Worm (Caenorhabditis elegans) whole organism, L1 larva: ENCODE measurements around the gene lgc-25.

Experiments
- C16A3.4 ChIP-seq: fragments of 150-350 bp; optimal IDR thresholded peaks from 2 replicates; lab custom pipeline; 2014; ENCODE audit warnings: missing biosample characterization, missing genetic modification characterization
- C34B4.2 ChIP-seq: sonication (generic microtip); optimal IDR thresholded peaks from 2 replicates; lab custom pipeline; 2017; ENCODE audit warnings: mild to moderate bottlenecking, missing genetic modification characterization, missing compliant biosample characterization
- F16B12.6 ChIP-seq: fragments of 150-350 bp; optimal IDR thresholded peaks from 2 replicates; lab custom pipeline; 2014; ENCODE audit warnings: missing biosample characterization, missing genetic modification characterization
- aha-1 ChIP-seq: fragments of 150-350 bp; optimal IDR thresholded peaks from 2 replicates; lab custom pipeline; 2014; ENCODE audit warnings: missing biosample characterization, missing genetic modification characterization
- ama-1 ChIP-seq: fragments of 150-350 bp; optimal IDR thresholded peaks from 2 replicates; lab custom pipeline; 2014
- blmp-1 ChIP-seq: fragments of 150-350 bp; optimal IDR thresholded peaks from 2 replicates; lab custom pipeline; 2014; ENCODE audit warnings: missing biosample characterization, missing genetic modification characterization
- ceh-63 ChIP-seq: fragments of 200-800 bp; sonication (Bioruptor generic); optimal IDR thresholded peaks from 2 replicates; lab custom pipeline; 2018; ENCODE audit warnings: mild to moderate bottlenecking, missing genetic modification characterization, missing compliant biosample characterization
- ceh-88 ChIP-seq: fragments of 200-800 bp; sonication (Bioruptor generic); IDR thresholded peaks from 2 replicates; pipeline ENCODE4 v1.3.6; 2022; ENCODE audit warnings: missing genetic modification characterization, missing compliant biosample characterization
- ceh-90 ChIP-seq: sonication (generic microtip); optimal IDR thresholded peaks from 2 replicates; lab custom pipeline; 2016; ENCODE audit warnings: missing genetic modification characterization, missing compliant biosample characterization
- dsc-1 ChIP-seq: sonication (generic microtip); optimal IDR thresholded peaks from 2 replicates; lab custom pipeline; 2016; ENCODE audit warnings: mild to moderate bottlenecking, missing genetic modification characterization, missing compliant biosample characterization
- efl-1 ChIP-seq, 4 experiments: fragments of 150-350 bp; optimal IDR thresholded peaks in 3 of 4; peaks in 1 of 4; 1 replicate in 1 of 4; 2 replicates in 3 of 4; lab custom pipeline; 2014; ENCODE audit warnings: missing biosample characterization in 2 of 4, missing genetic modification characterization in 2 of 4, missing genetic modification reagents in 2 of 4
- egl-13 ChIP-seq: sonication (generic microtip); optimal IDR thresholded peaks from 2 replicates; lab custom pipeline; 2016; ENCODE audit warnings: missing genotype, missing genetic modification reagents, missing genetic modification characterization, missing compliant biosample characterization
- egl-27 ChIP-seq, 2 experiments: fragments of 150-350 bp in 1 of 2; sonication (generic microtip); optimal IDR thresholded peaks; 3 replicates each; lab custom pipeline; 2017 to 2018; ENCODE audit warnings: missing biosample characterization in 2 of 2, missing genetic modification characterization in 2 of 2, missing genetic modification reagents in 2 of 2
- elt-2 ChIP-seq: sonication (generic microtip); optimal IDR thresholded peaks from 2 replicates; lab custom pipeline; 2016; ENCODE audit warnings: missing genetic modification characterization, mild to moderate bottlenecking, inconsistent platforms, missing compliant biosample characterization, missing genetic modification reagents
- ets-5 ChIP-seq: fragments of 200-800 bp; sonication (Bioruptor generic); IDR thresholded peaks from 2 replicates; pipeline ENCODE4 v1.3.6; 2022; ENCODE audit warnings: missing genetic modification characterization, missing compliant biosample characterization
- fkh-4 ChIP-seq: sonication (generic microtip); optimal IDR thresholded peaks from 2 replicates; lab custom pipeline; 2016; ENCODE audit warnings: missing compliant biosample characterization, missing genetic modification characterization, borderline replicate concordance
- fkh-8 ChIP-seq: sonication (generic microtip); optimal IDR thresholded peaks from 2 replicates; lab custom pipeline; 2016; ENCODE audit warnings: mild to moderate bottlenecking, missing genetic modification characterization, missing compliant biosample characterization
- fos-1 ChIP-seq: fragments of 150-350 bp; optimal IDR thresholded peaks from 2 replicates; lab custom pipeline; 2014; ENCODE audit warnings: missing biosample characterization, missing genetic modification characterization
- grh-1 ChIP-seq: fragments of 200-800 bp; sonication (Bioruptor generic); IDR thresholded peaks from 2 replicates; pipeline ENCODE4 v1.3.6; 2022; ENCODE audit warnings: missing genetic modification reagents, missing genetic modification characterization, missing compliant biosample characterization
- hlh-17 ChIP-seq: fragments of 200-800 bp; sonication (Bioruptor generic); optimal IDR thresholded peaks from 2 replicates; lab custom pipeline; 2018; ENCODE audit warnings: missing genetic modification characterization, mild to moderate bottlenecking, missing compliant biosample characterization, moderate library complexity, borderline replicate concordance
- hpl-2 ChIP-seq: fragments of 150-350 bp; optimal IDR thresholded peaks from 2 replicates; lab custom pipeline; 2014; ENCODE audit warnings: missing biosample characterization, missing genetic modification reagents, missing genetic modification characterization
- irx-1 ChIP-seq: sonication (generic microtip); optimal IDR thresholded peaks from 2 replicates; lab custom pipeline; 2016; ENCODE audit warnings: missing genetic modification characterization, missing compliant biosample characterization
- isw-1 ChIP-seq: fragments of 200-800 bp; sonication (Bioruptor generic); IDR thresholded peaks from 2 replicates; pipeline ENCODE4 v1.3.6; 2022; ENCODE audit warnings: missing genetic modification characterization, missing compliant biosample characterization
- jun-1 ChIP-seq: fragments of 150-350 bp; optimal IDR thresholded peaks from 2 replicates; lab custom pipeline; 2014; ENCODE audit warnings: missing biosample characterization, missing genetic modification reagents, missing genetic modification characterization
- lin-13 ChIP-seq: fragments of 150-350 bp; optimal IDR thresholded peaks from 2 replicates; lab custom pipeline; 2014; ENCODE audit warnings: missing biosample characterization, missing genetic modification reagents, missing genetic modification characterization
- lin-14 ChIP-seq: fragments of 200-800 bp; sonication (Bioruptor generic); optimal IDR thresholded peaks from 2 replicates; lab custom pipeline; 2018; ENCODE audit warnings: mild to moderate bottlenecking, missing genetic modification characterization, moderate library complexity, missing compliant biosample characterization
- lin-35 ChIP-seq, 2 experiments: fragments of 150-350 bp; optimal IDR thresholded peaks; 2 replicates each; lab custom pipeline; 2014; ENCODE audit warnings: missing biosample characterization in 2 of 2, missing genetic modification characterization in 2 of 2, missing genetic modification reagents in 2 of 2
- lin-39 ChIP-seq: fragments of 150-350 bp; optimal IDR thresholded peaks from 2 replicates; lab custom pipeline; 2014; ENCODE audit warnings: missing biosample characterization, missing genetic modification reagents, missing genetic modification characterization
- lir-3 ChIP-seq: sonication (generic microtip); optimal IDR thresholded peaks from 2 replicates; lab custom pipeline; 2016; ENCODE audit warnings: mild to moderate bottlenecking, missing genetic modification characterization, moderate library complexity, missing compliant biosample characterization; ENCODE audit not compliant: poor library complexity
- lsy-2 ChIP-seq, 2 experiments: fragments of 150-350 bp; optimal IDR thresholded peaks; 2 replicates each; lab custom pipeline; 2014; ENCODE audit warnings: missing biosample characterization in 2 of 2, missing genetic modification characterization in 2 of 2
- mab-9 ChIP-seq: fragments of 200-800 bp; sonication (Bioruptor generic); IDR thresholded peaks from 2 replicates; pipeline ENCODE4 v1.3.6; 2022; ENCODE audit warnings: missing genetic modification reagents, missing genetic modification characterization, missing compliant biosample characterization
- mdl-1 ChIP-seq, 2 experiments: fragments of 150-350 bp; optimal IDR thresholded peaks; 2 replicates each; lab custom pipeline; 2014 to 2017; ENCODE audit warnings: missing biosample characterization in 2 of 2, missing genetic modification characterization in 2 of 2, inconsistent platforms in 1 of 2
- nhr-11 ChIP-seq: fragments of 150-350 bp; optimal IDR thresholded peaks from 2 replicates; lab custom pipeline; 2014; ENCODE audit warnings: missing biosample characterization, missing genetic modification characterization
- nhr-12 ChIP-seq: sonication (generic microtip); optimal IDR thresholded peaks from 2 replicates; lab custom pipeline; 2017; ENCODE audit warnings: missing biosample characterization, missing genetic modification characterization
- nhr-19 ChIP-seq: fragments of 200-800 bp; sonication (Bioruptor generic); conservative IDR thresholded peaks from 2 replicates; pipeline ENCODE4 v1.3.6; 2022; ENCODE audit warnings: missing genetic modification characterization, missing compliant biosample characterization
- nhr-237 ChIP-seq: fragments of 150-350 bp; optimal IDR thresholded peaks from 2 replicates; lab custom pipeline; 2014; ENCODE audit warnings: missing biosample characterization, missing genetic modification characterization
- nhr-47 ChIP-seq: sonication (generic microtip); optimal IDR thresholded peaks from 2 replicates; lab custom pipeline; 2016; ENCODE audit warnings: mild to moderate bottlenecking, missing genetic modification characterization, moderate library complexity, missing compliant biosample characterization
- nhr-76 ChIP-seq: sonication (generic microtip); optimal IDR thresholded peaks from 2 replicates; lab custom pipeline; 2017; ENCODE audit warnings: missing biosample characterization, missing genetic modification characterization
- nhr-90 ChIP-seq: sonication (generic microtip); optimal IDR thresholded peaks from 2 replicates; lab custom pipeline; 2016; ENCODE audit warnings: mild to moderate bottlenecking, missing genetic modification characterization, missing compliant biosample characterization; ENCODE audit not compliant: poor library complexity
- pax-3 ChIP-seq: fragments of 200-800 bp; sonication (Bioruptor generic); optimal IDR thresholded peaks from 2 replicates; lab custom pipeline; 2018; ENCODE audit warnings: mild to moderate bottlenecking, missing genetic modification characterization, moderate library complexity, missing compliant biosample characterization
- pqm-1 ChIP-seq: sonication (generic microtip); optimal IDR thresholded peaks from 3 replicates; lab custom pipeline; 2017; ENCODE audit warnings: missing biosample characterization, missing genetic modification characterization
- snpc-4 ChIP-seq: fragments of 150-350 bp; optimal IDR thresholded peaks from 2 replicates; lab custom pipeline; 2014; ENCODE audit warnings: missing biosample characterization, missing genetic modification characterization
- snu-23 ChIP-seq: sonication (generic microtip); optimal IDR thresholded peaks from 2 replicates; lab custom pipeline; 2016; ENCODE audit warnings: missing genetic modification characterization, missing compliant biosample characterization
- sup-37 ChIP-seq: fragments of 200-800 bp; sonication (Bioruptor generic); optimal IDR thresholded peaks from 2 replicates; lab custom pipeline; 2018; ENCODE audit warnings: mild to moderate bottlenecking, missing genetic modification characterization, missing compliant biosample characterization
- swsn-7 ChIP-seq: sonication (generic microtip); optimal IDR thresholded peaks from 2 replicates; lab custom pipeline; 2016; ENCODE audit warnings: missing genetic modification characterization, missing compliant biosample characterization
- tlp-1 ChIP-seq: fragments of 150-350 bp; optimal IDR thresholded peaks from 2 replicates; lab custom pipeline; 2014; ENCODE audit warnings: missing biosample characterization, missing genetic modification characterization
- unc-130 ChIP-seq: fragments of 150-350 bp; optimal IDR thresholded peaks from 2 replicates; lab custom pipeline; 2017; ENCODE audit warnings: missing biosample characterization, missing genetic modification characterization, inconsistent platforms
- unc-62 ChIP-seq: fragments of 150-350 bp; optimal IDR thresholded peaks from 2 replicates; lab custom pipeline; 2014; ENCODE audit warnings: missing biosample characterization, missing genetic modification reagents, missing genetic modification characterization
- zip-4 ChIP-seq: fragments of 200-800 bp; sonication (Bioruptor generic); optimal IDR thresholded peaks from 2 replicates; lab custom pipeline; 2018; ENCODE audit warnings: mild to moderate bottlenecking, missing genetic modification characterization, moderate library complexity, missing compliant biosample characterization
- ztf-4 ChIP-seq: fragments of 150-350 bp; optimal IDR thresholded peaks from 2 replicates; lab custom pipeline; 2014; ENCODE audit warnings: missing biosample characterization, missing genetic modification characterization

lgc-25 gene

ce11 chrX:14146740-14147140, 14.8 kb downstream of the lgc-25 start (continued):
- TF ChIP-seq elt-2 (tag; lab: Kevin White, UChicago) (peak; percentile 43), C34B4.2 (no peak), lin-35 (GFP tag; optimal IDR thresholded peaks at IDR 0.05; lab: Kevin White, UChicago) (peak; percentile 63 to 81), fkh-8 (tag; lab: Kevin White, UChicago) (peak; percentile 84), F16B12.6 (tag; lab: Kevin White, UChicago) (peak; percentile 13), sup-37 (GFP tag; lab: Kevin White, UChicago) (no peak), nhr-12 (tag; lab: Kevin White, UChicago) (no peak), jun-1 (tag; lab: Kevin White, UChicago) (peak; percentile 43), hlh-17 (no peak), blmp-1 (tag; lab: Kevin White, UChicago) (peak; percentile 91), lin-13 (GFP tag; lab: Kevin White, UChicago) (peak; percentile 57), lir-3 (no peak), aha-1 (tag; lab: Kevin White, UChicago) (no peak), ceh-88 (GFP tag; lab: Robert Waterston, UW) (peak; percentile 39; the same call in 1 of the 2 replicates), egl-13 (tag; lab: Kevin White, UChicago) (no peak), ets-5 (GFP tag; lab: Robert Waterston, UW) (no peak), tlp-1 (tag; lab: Kevin White, UChicago) (no peak), lin-39 (tag; lab: Kevin White, UChicago) (no peak), zip-4 (GFP tag; lab: Kevin White, UChicago) (no peak), ceh-63 (no peak), ztf-4 (tag; lab: Kevin White, UChicago) (no peak), fkh-4 (tag; lab: Kevin White, UChicago) (no peak), pax-3 (tag; lab: Kevin White, UChicago) (no peak), nhr-237 (tag; lab: Kevin White, UChicago) (peak; percentile 52), snu-23 (peak; percentile 92), ceh-90 (tag; lab: Kevin White, UChicago) (peak; percentile 32), nhr-90 (tag; lab: Kevin White, UChicago) (peak; percentile 82), pqm-1 (tag; lab: Kevin White, UChicago) (no peak), fos-1 (peak; percentile 80), C16A3.4 (tag; lab: Kevin White, UChicago) (peak; percentile 86), unc-62 (GFP tag; lab: Kevin White, UChicago) (no peak), nhr-76 (tag; lab: Kevin White, UChicago) (no peak), swsn-7 (peak; percentile 75), mab-9 (GFP tag; lab: Robert Waterston, UW) (no peak), nhr-19 (GFP tag; lab: Robert Waterston, UW) (peak; percentile 58), lsy-2 (tag; optimal IDR thresholded peaks at IDR 0.05; lab: Kevin White, UChicago) (peak; percentile 66 to 81)

ce11 chrX:14145634-14146033, 15.9 kb downstream of the lgc-25 start:
- TF ChIP-seq egl-27 (tag; optimal IDR thresholded peaks at IDR 0.05; lab: Kevin White, UChicago): no peak
- no peak for TF ChIP-seq dsc-1 (tag; lab: Kevin White, UChicago)
- TF ChIP-seq lin-35 (GFP tag; optimal IDR thresholded peaks at IDR 0.05; lab: Kevin White, UChicago): peak in 1 of 2 experiments; percentile 37
- no peak for TF ChIP-seq unc-130 (tag; lab: Kevin White, UChicago)
- no peak for TF ChIP-seq hpl-2 (GFP tag; lab: Kevin White, UChicago)
- TF ChIP-seq C16A3.4 (tag; lab: Kevin White, UChicago): peak; percentile 33
- peak; percentile 21 for TF ChIP-seq elt-2 (tag; lab: Kevin White, UChicago)
- no peak for TF ChIP-seq ama-1 (lab: Kevin White, UChicago)
- no peak for TF ChIP-seq lir-3
- TF ChIP-seq lin-13 (GFP tag; lab: Kevin White, UChicago): no peak
- TF ChIP-seq snpc-4: no peak
- TF ChIP-seq ceh-63: no peak
- no peak for TF ChIP-seq efl-1 (optimal IDR thresholded peaks at IDR 0.05; lab: Kevin White, UChicago)
- no peak for TF ChIP-seq efl-1 (GFP tag; optimal IDR thresholded peaks at IDR 0.05 in 1 of 2; lab: Kevin White, UChicago)
- no peak for TF ChIP-seq nhr-47
- TF ChIP-seq lin-14 (GFP tag; lab: Kevin White, UChicago): peak; percentile 21
- no peak for TF ChIP-seq lsy-2 (tag; optimal IDR thresholded peaks at IDR 0.05; lab: Kevin White, UChicago)
- TF ChIP-seq grh-1 (GFP tag; lab: Robert Waterston, UW): no peak
- peak in 1 of 2 experiments; percentile 11 for TF ChIP-seq mdl-1 (tag; optimal IDR thresholded peaks at IDR 0.05; lab: Kevin White, UChicago)
- TF ChIP-seq ets-5 (GFP tag; lab: Robert Waterston, UW): no peak
- TF ChIP-seq irx-1 (tag; lab: Kevin White, UChicago): no peak
- TF ChIP-seq isw-1 (GFP tag; lab: Robert Waterston, UW): no peak
- TF ChIP-seq nhr-11 (tag; lab: Kevin White, UChicago): no peak
